Worm (Caenorhabditis elegans) whole organism, L4/young adult: Measurements from ENCODE around the gene fbxb-119.
"Not testable (repeated sequence)": the region's sequence is repeated elsewhere in the genome, so short reads cannot be mapped to it uniquely, and the experiment has no call there.

ENCODE experiments used
- W03F9.2 ChIP-seq: fragments of 150-350 bp; optimal IDR thresholded peaks from 2 replicates; lab custom pipeline; 2014; ENCODE audit warnings: missing biosample characterization, missing genetic modification characterization
- dao-5 ChIP-seq: sonication (generic microtip); optimal IDR thresholded peaks from 2 replicates; lab custom pipeline; 2016; ENCODE audit warnings: missing genotype, missing genetic modification characterization, moderate library complexity, missing compliant biosample characterization
- him-1 ChIP-seq: sonication (generic microtip); optimal IDR thresholded peaks from 2 replicates; lab custom pipeline; 2016; ENCODE audit warnings: missing genotype, missing genetic modification reagents, missing genetic modification characterization, missing compliant biosample characterization

The fbxb-119 gene

ce11 chrV:18318312-18318711, at the start of gene fbxb-119:
TSS of gene fbxb-119 (plus strand) at chrV:18318612.
- TF ChIP-seq dao-5 (tag; lab: Kevin White, UChicago) (no peak), W03F9.2 (tag; lab: Kevin White, UChicago) (no peak), him-1 (tag; lab: Kevin White, UChicago) (no peak)

DNA sequence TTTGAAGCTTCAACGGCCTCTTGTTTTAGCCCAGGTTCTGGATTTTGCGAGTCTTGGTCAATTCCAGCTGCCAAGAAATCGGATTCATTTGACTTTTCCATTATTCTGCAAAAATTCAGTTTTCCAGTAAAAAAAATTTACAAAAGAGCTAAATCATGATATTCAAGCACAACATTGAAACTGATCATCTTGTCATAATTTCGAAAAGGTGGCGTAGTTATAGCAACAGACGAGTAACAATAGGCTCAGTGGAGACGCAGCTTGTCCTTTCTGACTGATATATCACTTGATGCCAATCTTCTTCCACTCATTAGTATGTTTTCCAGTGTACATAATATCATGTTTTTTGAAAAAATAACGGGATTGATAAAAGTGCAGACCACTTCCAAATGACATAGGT, 49.7 kb upstream of the fbxb-119 start, which contains the start of gene fbxa-213:
TSS of gene fbxa-213 (minus strand) at position 101 of the 400 bp plus-strand sequence.
- TF ChIP-seq him-1 (tag; lab: Kevin White, UChicago) (no peak), dao-5 (tag; lab: Kevin White, UChicago) (no peak), W03F9.2 (tag; lab: Kevin White, UChicago) (no peak)

- TF ChIP-seq dao-5 (tag; lab: Kevin White, UChicago): no peak
Measured at ce11 chrV:18269885-18270284, 48.5 kb upstream of the fbxb-119 start, which contains the start of gene skr-6. TSS of gene skr-6 (minus strand) at chrV:18269985.

ce11 chrV:18270403-18270802, 48.0 kb upstream of the fbxb-119 start, which contains the start of gene Y37H2C.4:
TSS of gene Y37H2C.4 (plus strand) at chrV:18270703.
- TF ChIP-seq dao-5 (tag; lab: Kevin White, UChicago) (no peak), him-1 (tag; lab: Kevin White, UChicago) (no peak), W03F9.2 (tag; lab: Kevin White, UChicago) (no peak)

ce11 chrV:18280778-18281177, 37.6 kb upstream of the fbxb-119 start, which contains the start of gene Y51A2A.16:
TSS of gene Y51A2A.16 (minus strand) at chrV:18280878.
- TF ChIP-seq dao-5 (tag; lab: Kevin White, UChicago): no peak
- TF ChIP-seq him-1 (tag; lab: Kevin White, UChicago): no peak
- no peak for TF ChIP-seq W03F9.2 (tag; lab: Kevin White, UChicago)

DNA sequence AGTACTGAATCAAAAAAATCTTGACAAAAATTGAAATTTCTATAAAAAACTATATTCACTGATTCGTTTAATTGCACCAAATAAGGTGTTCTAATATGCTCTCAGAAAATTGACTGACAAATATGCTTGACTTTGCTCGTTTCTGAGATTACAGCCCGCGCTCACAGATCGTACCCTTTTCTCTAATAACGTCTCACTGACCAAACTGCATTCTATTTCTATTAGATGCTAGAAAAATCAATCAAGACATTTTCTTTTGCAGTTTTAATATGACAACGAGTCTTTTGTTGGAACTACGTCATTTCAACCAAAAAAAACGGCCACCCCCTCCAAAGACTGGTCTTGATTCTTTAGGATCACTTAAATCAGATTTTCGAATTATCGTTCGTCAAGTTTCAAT, 35.8 kb upstream of the fbxb-119 start, which contains the start of gene clec-247:
TSS of gene clec-247 (plus strand) at position 301 of the 400 bp plus-strand sequence.
- TF ChIP-seq dao-5 (tag; lab: Kevin White, UChicago) (no peak), W03F9.2 (tag; lab: Kevin White, UChicago) (no peak)

ce11 chrV:18290642-18291041, 27.8 kb upstream of the fbxb-119 start, which contains the start of gene Y51A2A.4:
TSS of gene Y51A2A.4 (plus strand) at chrV:18290942.
- no peak for TF ChIP-seq dao-5 (tag; lab: Kevin White, UChicago)
- no peak for TF ChIP-seq him-1 (tag; lab: Kevin White, UChicago)
- TF ChIP-seq W03F9.2 (tag; lab: Kevin White, UChicago): no peak

DNA sequence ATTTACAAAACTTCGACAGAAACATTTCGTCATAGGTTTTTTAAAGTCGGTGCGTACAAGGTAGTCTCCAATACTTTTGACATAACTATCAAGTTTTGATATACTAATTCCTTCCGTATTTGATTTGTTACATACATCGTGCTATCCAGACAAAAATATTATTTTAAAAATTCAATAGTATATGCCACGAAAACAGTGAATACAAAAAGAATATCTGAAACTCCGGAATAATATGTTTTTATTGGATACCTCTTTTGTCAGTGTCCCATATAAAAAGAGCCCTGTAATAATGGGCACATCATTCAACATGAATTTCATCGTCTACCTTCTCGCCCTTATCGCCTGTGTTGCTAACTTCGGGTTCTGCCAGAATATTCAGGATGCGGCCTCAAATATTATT, 26.1 kb upstream of the fbxb-119 start, which contains the start of gene Y51A2A.12:
TSS of gene Y51A2A.12 (plus strand) at position 301 of the 400 bp plus-strand sequence.
- TF ChIP-seq him-1 (tag; lab: Kevin White, UChicago) (no peak), dao-5 (tag; lab: Kevin White, UChicago) (no peak), W03F9.2 (tag; lab: Kevin White, UChicago) (no peak)

ce11 chrV:18298506-18298905, 19.9 kb upstream of the fbxb-119 start, which contains the start of gene Y51A2A.5:
TSS of gene Y51A2A.5 (plus strand) at chrV:18298806.
- TF ChIP-seq dao-5 (tag; lab: Kevin White, UChicago) (no peak), him-1 (tag; lab: Kevin White, UChicago) (no peak), W03F9.2 (tag; lab: Kevin White, UChicago) (no peak)

DNA sequence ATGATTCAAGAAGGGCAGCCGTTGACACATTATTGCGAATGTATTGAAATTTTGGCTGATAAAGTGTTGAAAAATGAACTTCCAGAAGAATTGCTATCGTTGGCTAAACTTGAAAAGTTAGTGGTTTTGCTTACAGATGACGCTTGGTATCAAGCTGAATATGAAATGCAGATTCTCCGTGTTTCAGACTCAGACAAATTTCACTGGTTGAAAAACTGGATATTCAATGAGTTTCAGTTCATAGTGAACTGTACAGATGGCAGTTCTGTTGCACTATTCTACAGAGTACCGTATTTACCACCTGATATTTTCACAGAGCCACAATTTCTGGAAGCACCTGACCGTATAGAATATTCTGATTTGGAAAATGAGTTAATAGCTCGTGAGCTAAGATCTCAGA, 19.1 kb upstream of the fbxb-119 start:
- TF ChIP-seq dao-5 (tag; lab: Kevin White, UChicago) (no peak), him-1 (tag; lab: Kevin White, UChicago) (no peak), W03F9.2 (tag; lab: Kevin White, UChicago) (no peak)

DNA sequence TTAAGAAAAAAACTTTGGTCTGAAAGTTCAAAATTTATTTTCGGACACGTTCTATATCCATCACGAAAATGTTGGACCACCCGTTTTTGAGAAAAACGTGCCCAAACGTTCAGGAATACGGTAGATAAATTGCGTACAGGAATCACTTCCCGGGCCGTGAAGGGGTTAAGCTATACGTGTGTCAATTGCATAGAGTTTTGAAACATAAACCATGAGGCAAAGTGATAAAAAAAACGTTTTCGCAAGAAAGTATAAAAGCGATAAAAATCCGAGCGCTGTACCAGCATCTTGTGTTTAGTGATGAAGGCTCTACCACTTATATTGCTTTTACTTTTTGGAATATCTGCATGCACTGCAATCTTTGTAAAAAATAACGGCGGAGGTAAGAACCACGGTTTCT, 16.0 kb upstream of the fbxb-119 start, which contains the start of gene Y51A2A.6:
TSS of gene Y51A2A.6 (plus strand) at position 301 of the 400 bp plus-strand sequence.
- not testable (repeated sequence) for TF ChIP-seq W03F9.2, dao-5, him-1 (tag; lab: Kevin White, UChicago)

ce11 chrV:18323231-18323630, 4.8 kb downstream of the fbxb-119 start, which contains the start of gene B0462.5:
TSS of gene B0462.5 (minus strand) at chrV:18323331.
- TF ChIP-seq W03F9.2 (tag; lab: Kevin White, UChicago): no peak
- no peak for TF ChIP-seq dao-5 (tag; lab: Kevin White, UChicago)
- no peak for TF ChIP-seq him-1 (tag; lab: Kevin White, UChicago)

DNA sequence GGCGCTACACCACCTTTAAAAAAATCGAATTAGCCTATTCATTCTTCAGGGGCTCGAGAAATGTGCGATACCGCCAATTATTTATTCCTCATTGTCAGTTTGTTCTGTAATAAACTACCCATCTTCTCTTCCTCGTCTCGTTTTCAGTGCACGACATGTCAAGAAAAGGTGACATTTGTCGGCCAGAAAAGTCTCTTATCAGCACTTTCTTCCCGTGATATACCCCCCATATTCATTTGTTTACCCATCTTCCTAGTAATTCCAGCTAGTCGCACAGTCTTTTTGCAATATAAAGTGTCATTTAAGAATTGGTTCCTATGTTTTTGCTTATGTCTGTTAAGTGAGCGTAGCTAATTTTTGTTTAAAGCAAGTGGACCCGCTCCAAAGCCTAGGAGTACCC, 6.1 kb downstream of the fbxb-119 start:
- TF ChIP-seq him-1 (tag; lab: Kevin White, UChicago) (no peak), dao-5 (tag; lab: Kevin White, UChicago) (no peak), W03F9.2 (tag; lab: Kevin White, UChicago) (no peak)

ce11 chrV:18331086-18331485, 12.7 kb downstream of the fbxb-119 start, which contains the start of gene B0462.4:
TSS of gene B0462.4 (minus strand) at chrV:18331186.
- no peak for TF ChIP-seq dao-5 (tag; lab: Kevin White, UChicago)
- TF ChIP-seq him-1 (tag; lab: Kevin White, UChicago): no peak
- TF ChIP-seq W03F9.2 (tag; lab: Kevin White, UChicago): no peak
